Worm (Caenorhabditis elegans) whole organism, late embryonic: ENCODE measurements around the gene srh-23.

ENCODE experiments used
- ceh-30 ChIP-seq: fragments of 150-350 bp; optimal IDR thresholded peaks from 2 replicates; lab custom pipeline; 2014; ENCODE audit warnings: missing biosample characterization, missing genetic modification characterization
- elt-2 ChIP-seq: sonication (generic microtip); optimal IDR thresholded peaks from 2 replicates; lab custom pipeline; 2016; ENCODE audit warnings: missing genetic modification reagents, missing genetic modification characterization, missing compliant biosample characterization
- elt-4 ChIP-seq: sonication (generic microtip); optimal IDR thresholded peaks from 2 replicates; lab custom pipeline; 2016; ENCODE audit warnings: missing genetic modification characterization, missing compliant biosample characterization
- fkh-10 ChIP-seq: fragments of 150-350 bp; optimal IDR thresholded peaks from 2 replicates; lab custom pipeline; 2014; ENCODE audit warnings: missing biosample characterization, missing genetic modification reagents, missing genetic modification characterization
- hlh-8 ChIP-seq: sonication (generic microtip); optimal IDR thresholded peaks from 2 replicates; lab custom pipeline; 2016; ENCODE audit warnings: missing genotype, missing genetic modification characterization, missing compliant biosample characterization
- mec-3 ChIP-seq: sonication (generic microtip); optimal IDR thresholded peaks from 2 replicates; lab custom pipeline; 2016; ENCODE audit warnings: borderline replicate concordance, missing genetic modification characterization, missing compliant biosample characterization
- pha-4 ChIP-seq: fragments of 150-350 bp; optimal IDR thresholded peaks from 2 replicates; lab custom pipeline; 2018; ENCODE audit warnings: missing biosample characterization, missing genetic modification reagents, missing genetic modification characterization
- pqm-1 ChIP-seq: sonication (generic microtip); optimal IDR thresholded peaks from 2 replicates; lab custom pipeline; 2016; ENCODE audit warnings: missing genetic modification characterization, missing compliant biosample characterization
- unc-55 ChIP-seq: sonication (generic microtip); optimal IDR thresholded peaks from 2 replicates; lab custom pipeline; 2017; ENCODE audit warnings: missing biosample characterization, missing genetic modification reagents, missing genetic modification characterization

DNA sequence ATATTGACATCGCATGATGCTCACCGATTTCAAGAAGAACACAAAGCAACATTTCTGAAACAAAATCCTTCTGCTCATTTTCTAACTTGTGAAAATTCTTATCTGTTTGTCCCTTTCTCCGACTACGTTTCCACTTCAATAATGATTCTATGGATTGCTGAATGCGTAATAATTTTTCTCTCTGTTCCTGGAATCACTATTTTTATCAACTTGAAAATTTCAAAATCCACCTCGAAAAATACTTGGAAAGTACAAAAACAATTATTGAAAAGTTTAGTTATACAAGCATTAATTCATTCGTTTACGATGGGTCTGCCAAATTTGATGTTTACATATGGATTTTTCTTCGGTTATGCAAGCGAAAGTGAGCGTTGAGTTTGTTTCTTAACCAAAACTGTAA, 1.1 kb downstream of the srh-23 start, which contains the start of gene srh-22:
- no peak for TF ChIP-seq ceh-30 (tag; lab: Kevin White, UChicago)
- TF ChIP-seq pha-4, result no peak
- no peak for TF ChIP-seq elt-2
- no peak for TF ChIP-seq mec-3 (tag; lab: Kevin White, UChicago)
- TF ChIP-seq pqm-1, result no peak
- TF ChIP-seq fkh-10 (GFP tag; lab: Kevin White, UChicago), result no peak
- no peak for TF ChIP-seq hlh-8
- TF ChIP-seq elt-4, result no peak
- no peak for TF ChIP-seq unc-55 (GFP tag; lab: Kevin White, UChicago)
